Fruit fly (Drosophila melanogaster) whole organism, embryonic: Measurements from ENCODE around the gene AP-2mu.
A peak's percentile ranks its signal among the peaks of the same experiment; 100 is the strongest.

ENCODE experiments used
- Antp ChIP-seq: fragments of 200-800 bp; sonication (Bioruptor generic); optimal IDR thresholded peaks from 3 replicates; lab custom pipeline; 2016; ENCODE audit warnings: missing biosample characterization, missing genetic modification characterization
- Bteb2 ChIP-seq: fragments of 200-800 bp; sonication (Bioruptor generic); optimal IDR thresholded peaks from 2 replicates; lab custom pipeline; 2016; ENCODE audit warnings: missing biosample characterization, missing genetic modification characterization
- C15 ChIP-seq: fragments of 200-800 bp; sonication (Bioruptor generic); IDR thresholded peaks from 3 replicates; pipeline ENCODE4 v1.3.6; 2022; ENCODE audit warnings: missing biosample characterization, missing genetic modification characterization
- CG10543 ChIP-seq: fragments of 200-800 bp; sonication (Bioruptor generic); optimal IDR thresholded peaks from 3 replicates; lab custom pipeline; 2017; ENCODE audit warnings: missing biosample characterization, mild to moderate bottlenecking, missing genetic modification characterization, moderate library complexity
- CG11560 ChIP-seq: fragments of 200-800 bp; sonication (Bioruptor generic); IDR thresholded peaks from 3 replicates; pipeline ENCODE4 v1.3.6; 2022; ENCODE audit warnings: missing biosample characterization, missing genetic modification characterization
- CG12659 ChIP-seq: fragments of 200-800 bp; sonication (Bioruptor generic); optimal IDR thresholded peaks from 3 replicates; lab custom pipeline; 2017; ENCODE audit warnings: mild to moderate bottlenecking, missing biosample characterization, missing genetic modification reagents, missing genetic modification characterization
- CG15601 ChIP-seq: fragments of 200-800 bp; sonication (Bioruptor generic); optimal IDR thresholded peaks from 3 replicates; lab custom pipeline; 2019; ENCODE audit warnings: missing biosample characterization, mild to moderate bottlenecking, missing genetic modification characterization, moderate library complexity
- CG2129 ChIP-seq: fragments of 200-800 bp; sonication (Bioruptor generic); IDR thresholded peaks from 2 replicates; pipeline ENCODE4 v1.3.6; 2022; ENCODE audit warnings: missing biosample characterization, missing genetic modification characterization; ENCODE audit not compliant: partially characterized antibody
- CG30431 ChIP-seq: fragments of 200-800 bp; sonication (Bioruptor generic); optimal IDR thresholded peaks from 2 replicates; lab custom pipeline; 2017; ENCODE audit warnings: missing biosample characterization, missing genetic modification characterization
- CG3407 ChIP-seq: fragments of 200-800 bp; sonication (Bioruptor generic); optimal IDR thresholded peaks from 2 replicates; lab custom pipeline; 2018; ENCODE audit warnings: missing biosample characterization, mild to moderate bottlenecking, missing genetic modification characterization
- CG4282 ChIP-seq: fragments of 200-800 bp; sonication (Bioruptor generic); optimal IDR thresholded peaks from 2 replicates; lab custom pipeline; 2016; ENCODE audit warnings: missing biosample characterization, missing genetic modification characterization
- CG4328 ChIP-seq: fragments of 200-800 bp; sonication (Bioruptor generic); optimal IDR thresholded peaks from 3 replicates; lab custom pipeline; 2017; ENCODE audit warnings: missing biosample characterization, missing genetic modification reagents, missing genetic modification characterization
- CG4707 ChIP-seq: fragments of 200-800 bp; sonication (Bioruptor generic); optimal IDR thresholded peaks from 2 replicates; lab custom pipeline; 2018; ENCODE audit warnings: missing biosample characterization, mild to moderate bottlenecking, missing genetic modification characterization, moderate library complexity
- CG4730 ChIP-seq: fragments of 200-800 bp; sonication (Bioruptor generic); IDR thresholded peaks from 2 replicates; pipeline ENCODE4 v1.3.6; 2022; ENCODE audit warnings: missing biosample characterization, missing genetic modification characterization
- CG7745 ChIP-seq: fragments of 200-800 bp; sonication (Bioruptor generic); optimal IDR thresholded peaks from 2 replicates; lab custom pipeline; 2018; ENCODE audit warnings: missing biosample characterization, mild to moderate bottlenecking, missing genetic modification characterization, moderate library complexity
- CG8765 ChIP-seq: fragments of 200-800 bp; sonication (Bioruptor generic); IDR thresholded peaks from 2 replicates; pipeline ENCODE4 v1.3.6; 2022; ENCODE audit warnings: missing biosample characterization, missing genetic modification characterization
- CHES-1-like ChIP-seq: fragments of 200-800 bp; sonication (Bioruptor generic); optimal IDR thresholded peaks from 2 replicates; lab custom pipeline; 2016; ENCODE audit warnings: missing biosample characterization, missing genetic modification characterization
- Deaf1 ChIP-seq: fragments of 200-800 bp; optimal IDR thresholded peaks from 3 replicates; lab custom pipeline; 2019; ENCODE audit warnings: missing biosample characterization, mild to moderate bottlenecking, missing genetic modification characterization, moderate library complexity
- E2f2 ChIP-seq: fragments of 200-800 bp; sonication (Bioruptor generic); IDR thresholded peaks from 2 replicates; pipeline ENCODE4 v1.3.6; 2022; ENCODE audit warnings: missing biosample characterization, missing genetic modification characterization
- Fer1 ChIP-seq: fragments of 200-800 bp; sonication (Bioruptor generic); optimal IDR thresholded peaks from 2 replicates; lab custom pipeline; 2017; ENCODE audit warnings: missing biosample characterization, mild to moderate bottlenecking, missing genetic modification characterization
- H2.0 ChIP-seq: fragments of 200-800 bp; sonication (Bioruptor generic); IDR thresholded peaks from 2 replicates; pipeline ENCODE4 v1.3.6; 2022; ENCODE audit warnings: missing biosample characterization, missing genetic modification characterization
- Hr39 ChIP-seq: fragments of >200 bp; optimal IDR thresholded peaks from 2 replicates; lab custom pipeline; 2017
- Max ChIP-seq: fragments of 200-800 bp; sonication (Bioruptor generic); optimal IDR thresholded peaks from 2 replicates; lab custom pipeline; 2016; ENCODE audit warnings: missing biosample characterization, mild to moderate bottlenecking, missing genetic modification characterization
- Myb ChIP-seq: fragments of 200-800 bp; sonication (Bioruptor generic); optimal IDR thresholded peaks from 2 replicates; lab custom pipeline; 2016; ENCODE audit warnings: missing biosample characterization, missing genetic modification characterization
- Neu2 ChIP-seq: fragments of 200-800 bp; sonication (Bioruptor generic); optimal IDR thresholded peaks from 3 replicates; lab custom pipeline; 2016; ENCODE audit warnings: missing biosample characterization, missing genetic modification characterization, borderline replicate concordance
- Optix ChIP-seq: fragments of 200-800 bp; sonication (Bioruptor generic); IDR thresholded peaks from 3 replicates; pipeline ENCODE4 v1.3.6; 2022; ENCODE audit warnings: missing biosample characterization, missing genetic modification characterization
- Tbp ChIP-seq: fragments of >200 bp; optimal IDR thresholded peaks from 2 replicates; lab custom pipeline; 2018; ENCODE audit warnings: missing biosample characterization, missing genetic modification characterization
- ash1 ChIP-seq: fragments of 200-800 bp; sonication (Bioruptor generic); optimal IDR thresholded peaks from 2 replicates; lab custom pipeline; 2018; ENCODE audit warnings: missing biosample characterization, mild to moderate bottlenecking, missing genetic modification characterization
- bigmax ChIP-seq: fragments of 200-800 bp; sonication (Bioruptor generic); optimal IDR thresholded peaks from 2 replicates; lab custom pipeline; 2018; ENCODE audit warnings: missing biosample characterization, mild to moderate bottlenecking, missing genetic modification characterization
- br ChIP-seq: fragments of >200 bp; optimal IDR thresholded peaks from 2 replicates; lab custom pipeline; 2017
- caup ChIP-seq: fragments of 200-800 bp; sonication (Bioruptor generic); optimal IDR thresholded peaks from 3 replicates; lab custom pipeline; 2017; ENCODE audit warnings: missing biosample characterization, mild to moderate bottlenecking, missing genetic modification characterization, moderate library complexity; ENCODE audit not compliant: severe bottlenecking
- chm ChIP-seq: fragments of 200-800 bp; sonication (Bioruptor generic); IDR thresholded peaks from 2 replicates; pipeline ENCODE4 v1.3.6; 2022; ENCODE audit warnings: missing biosample characterization, missing genetic modification characterization
- crol ChIP-seq: fragments of 200-800 bp; sonication (Bioruptor generic); IDR thresholded peaks from 2 replicates; pipeline ENCODE4 v1.3.6; 2022; ENCODE audit warnings: missing biosample characterization, missing genetic modification characterization
- fd3F ChIP-seq: fragments of 200-800 bp; sonication (Bioruptor generic); optimal IDR thresholded peaks from 2 replicates; lab custom pipeline; 2018; ENCODE audit warnings: missing biosample characterization, mild to moderate bottlenecking, missing genetic modification characterization, moderate library complexity
- fd64A ChIP-seq: fragments of 200-800 bp; sonication (Bioruptor generic); optimal IDR thresholded peaks from 3 replicates; lab custom pipeline; 2018; ENCODE audit warnings: missing biosample characterization, mild to moderate bottlenecking, missing genetic modification characterization
- ftz-f1 ChIP-seq: fragments of 200-800 bp; sonication (Bioruptor generic); optimal IDR thresholded peaks from 2 replicates; lab custom pipeline; 2016; ENCODE audit warnings: missing biosample characterization, missing genetic modification characterization
- gcm ChIP-seq: fragments of 200-800 bp; sonication (Bioruptor generic); optimal IDR thresholded peaks from 2 replicates; lab custom pipeline; 2019; ENCODE audit warnings: missing biosample characterization, mild to moderate bottlenecking, missing genetic modification characterization, moderate library complexity
- hbn ChIP-seq: fragments of 200-800 bp; sonication (Bioruptor generic); IDR thresholded peaks from 2 replicates; pipeline ENCODE4 v1.3.6; 2022; ENCODE audit warnings: missing biosample characterization, missing genetic modification characterization; ENCODE audit not compliant: partially characterized antibody
- lbe ChIP-seq: fragments of 200-800 bp; sonication (Bioruptor generic); optimal IDR thresholded peaks from 2 replicates; lab custom pipeline; 2016; ENCODE audit warnings: missing biosample characterization, mild to moderate bottlenecking, missing genetic modification characterization
- lmd ChIP-seq: fragments of 200-800 bp; sonication (Bioruptor generic); IDR thresholded peaks from 2 replicates; pipeline ENCODE4 v1.3.6; 2022; ENCODE audit warnings: missing biosample characterization, missing genetic modification characterization
- luna ChIP-seq: fragments of 200-800 bp; sonication (Bioruptor generic); optimal IDR thresholded peaks from 2 replicates; lab custom pipeline; 2016; ENCODE audit warnings: missing biosample characterization, missing genetic modification characterization
- pb ChIP-seq: fragments of 200-800 bp; sonication (Bioruptor generic); optimal IDR thresholded peaks from 3 replicates; lab custom pipeline; 2016; ENCODE audit warnings: missing biosample characterization, missing genetic modification characterization
- pita ChIP-seq: fragments of 200-800 bp; sonication (Bioruptor generic); optimal IDR thresholded peaks from 2 replicates; lab custom pipeline; 2017; ENCODE audit warnings: missing biosample characterization, mild to moderate bottlenecking, missing genetic modification characterization
- prd ChIP-seq, 3 experiments: fragments of >200 bp in 2 of 3; fragments of 200-800 bp in 1 of 3; sonication (Bioruptor generic) in 1 of 3; optimal IDR thresholded peaks in 2 of 3; IDR thresholded peaks in 1 of 3; 2 replicates in 2 of 3; 3 replicates in 1 of 3; pipeline versions ENCODE4 v1.3.6 to Lab custom; 2017 to 2022; ENCODE audit warnings: missing biosample characterization in 1 of 3, missing genetic modification characterization in 1 of 3
- repo ChIP-seq: fragments of 200-800 bp; sonication (Bioruptor generic); optimal IDR thresholded peaks from 2 replicates; lab custom pipeline; 2016; ENCODE audit warnings: missing biosample characterization, missing genetic modification characterization
- ro ChIP-seq: fragments of 200-800 bp; sonication (Bioruptor generic); IDR thresholded peaks from 2 replicates; pipeline ENCODE4 v1.3.6; 2022; ENCODE audit warnings: missing biosample characterization, missing genetic modification characterization
- so ChIP-seq: fragments of 200-800 bp; sonication (Bioruptor generic); IDR thresholded peaks from 3 replicates; pipeline ENCODE4 v1.3.6; 2022; ENCODE audit warnings: missing biosample characterization, missing genetic modification characterization
- sqz ChIP-seq: fragments of 200-800 bp; sonication (Bioruptor generic); optimal IDR thresholded peaks from 3 replicates; lab custom pipeline; 2018; ENCODE audit warnings: missing biosample characterization, mild to moderate bottlenecking, missing genetic modification characterization
- unpg ChIP-seq: fragments of 200-800 bp; sonication (Bioruptor generic); optimal IDR thresholded peaks from 3 replicates; lab custom pipeline; 2018; ENCODE audit warnings: missing biosample characterization, mild to moderate bottlenecking, missing genetic modification characterization, moderate library complexity
- zf30C ChIP-seq: fragments of 200-800 bp; sonication (Bioruptor generic); optimal IDR thresholded peaks from 3 replicates; lab custom pipeline; 2018; ENCODE audit warnings: missing biosample characterization, mild to moderate bottlenecking, missing genetic modification characterization

Gene AP-2mu

DNA sequence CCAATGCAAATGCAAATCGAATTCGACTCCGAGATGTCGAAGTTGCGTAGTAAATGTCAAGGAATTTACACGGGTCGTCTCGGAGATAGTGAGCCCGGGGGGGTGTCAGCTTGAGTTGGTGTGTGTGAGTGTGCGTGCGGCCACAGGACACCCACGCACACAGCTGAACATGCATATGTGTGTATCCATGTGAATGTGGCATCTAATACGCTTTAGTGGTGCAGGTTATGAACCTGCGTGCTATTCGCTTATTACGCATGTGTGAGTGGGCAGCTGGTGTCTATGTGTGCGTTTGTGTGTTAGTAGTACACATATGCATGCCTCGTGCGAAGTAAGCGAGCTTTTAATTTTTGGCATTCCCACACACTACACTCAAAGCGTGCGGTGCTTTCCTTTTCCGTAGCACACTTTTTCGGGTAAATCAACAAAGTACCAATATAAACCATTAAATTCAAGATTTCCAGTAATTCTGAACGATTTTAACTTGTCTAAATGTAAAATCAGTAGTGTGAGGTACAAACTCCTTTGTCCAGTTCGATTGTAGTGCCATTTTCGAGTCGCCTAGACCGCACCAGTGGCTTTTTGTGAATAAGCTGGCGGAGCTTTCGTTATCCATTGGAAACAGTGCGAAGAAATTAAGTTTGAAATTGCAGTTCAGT lies 6.7 kb downstream of the AP-2mu start (continued):
- TF ChIP-seq CG12659 (GFP tag; lab: Kevin White, UChicago) (peak; percentile 87), CG15601 (tag; lab: Kevin White, UChicago) (no peak), pita (GFP tag; lab: Kevin White, UChicago) (no peak), CG8765 (GFP tag; lab: Robert Waterston, UW) (no peak), so (GFP tag; lab: Robert Waterston, UW) (peak; percentile 89), gcm (GFP tag; lab: Kevin White, UChicago) (no peak), crol (peak; percentile 14; the same call in 1 of the 2 replicates), CG4730 (GFP tag; lab: Robert Waterston, UW) (peak; percentile 80), C15 (GFP tag; lab: Robert Waterston, UW) (0 out of 3 replicates have a peak, but pooled peaks have one; percentile 29), Antp (GFP tag; lab: Kevin White, UChicago) (peak; percentile 92), repo (peak; percentile 72), Deaf1 (peak; percentile 70), Optix (GFP tag; lab: Robert Waterston, UW) (peak; percentile 81), Neu2 (no peak), ftz-f1 (peak; percentile 7), CG10543 (peak; percentile 86), pb (GFP tag; lab: Kevin White, UChicago) (peak; percentile 88), Max (GFP tag; lab: Kevin White, UChicago) (peak; percentile 81), Fer1 (GFP tag; lab: Kevin White, UChicago) (peak; percentile 96), unpg (GFP tag; lab: Kevin White, UChicago) (peak; percentile 87), caup (GFP tag; lab: Kevin White, UChicago) (peak; percentile 93), CHES-1-like (GFP tag; lab: Kevin White, UChicago) (peak; percentile 89), E2f2 (GFP tag; lab: Robert Waterston, UW) (peak; percentile 57), Bteb2 (GFP tag; lab: Kevin White, UChicago) (peak; percentile 79), CG11560 (tag; lab: Robert Waterston, UW) (peak; percentile 72; the same call in 2 of the 3 replicates), Hr39 (lab: Kevin White, UChicago) (no peak), Myb (peak; percentile 76), fd64A (GFP tag; lab: Kevin White, UChicago) (peak; percentile 51), hbn (GFP tag; lab: Robert Waterston, UW) (no peak), lbe (GFP tag; lab: Kevin White, UChicago) (no peak), CG4328 (GFP tag; lab: Kevin White, UChicago) (peak; percentile 65), zf30C (no peak), prd (optimal IDR thresholded peaks at IDR 0.05; lab: Kevin White, UChicago) (no peak), prd (GFP tag; IDR thresholded peaks at IDR 0.05; lab: Robert Waterston, UW) (peak; percentile 88), lmd (GFP tag; lab: Robert Waterston, UW) (peak; percentile 86), br (lab: Kevin White, UChicago) (no peak), ash1 (GFP tag; lab: Kevin White, UChicago) (peak; percentile 50), H2.0 (GFP tag; lab: Robert Waterston, UW) (peak; percentile 81), bigmax (GFP tag; lab: Kevin White, UChicago) (peak; percentile 34), ro (GFP tag; lab: Robert Waterston, UW) (no peak; the same call in 1 of the 2 replicates), CG4282 (peak; percentile 62), CG30431 (peak; percentile 67), chm (GFP tag; lab: Robert Waterston, UW) (peak; percentile 71; the same call in 1 of the 2 replicates), CG4707 (peak; percentile 56), luna (GFP tag; lab: Kevin White, UChicago) (peak; percentile 70), CG2129 (no peak), CG3407 (GFP tag; lab: Kevin White, UChicago) (peak; percentile 47), Tbp (GFP tag; lab: Kevin White, UChicago) (no peak), CG7745 (tag; lab: Kevin White, UChicago) (no peak), sqz (no peak), fd3F (peak; percentile 87)
